Worm (Caenorhabditis elegans): ENCODE results near the gene tag-120.

The tag-120 gene

DNA sequence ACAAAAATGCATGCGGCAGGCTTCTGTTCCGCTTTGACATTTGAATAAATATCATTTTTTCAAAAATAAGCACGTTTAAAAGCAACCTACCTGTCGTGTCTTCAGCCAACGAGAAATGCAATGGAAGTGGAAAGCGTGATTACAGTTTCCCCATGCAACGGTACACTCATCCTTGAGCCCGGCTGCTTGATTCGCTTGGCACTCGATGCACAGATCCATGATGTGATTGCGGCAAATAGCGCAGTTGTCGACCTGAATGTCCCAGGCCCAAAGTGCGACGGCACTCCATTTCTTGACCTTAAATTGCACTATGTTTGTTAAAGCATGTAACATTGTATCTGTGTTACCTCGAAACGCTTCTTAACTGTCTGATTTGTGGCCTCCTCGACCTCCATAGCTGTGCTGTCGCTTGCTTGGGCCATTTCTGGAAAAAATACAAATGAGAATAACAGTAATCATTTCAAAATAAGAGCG lies 19.5 kb downstream of the tag-120 start, which contains the start of gene rbx-1:
rbx-1 (minus strand) TSS at position 424 of the 474 bp plus-strand sequence.
- TF ChIP-seq F13H6.1 (tag; optimal IDR thresholded peaks at IDR 0.05): no peak
- TF ChIP-seq mbf-1 (tag; optimal IDR thresholded peaks at IDR 0.05): no peak
- TF ChIP-seq nhr-23 (tag; optimal IDR thresholded peaks at IDR 0.05): no peak
- no peak for TF ChIP-seq nhr-6 (tag; optimal IDR thresholded peaks at IDR 0.05)
- no peak for TF ChIP-seq nhr-10 (tag; optimal IDR thresholded peaks at IDR 0.05)
- TF ChIP-seq sma-3 (GFP tag; optimal IDR thresholded peaks at IDR 0.05): no peak
- no peak for TF ChIP-seq peb-1 (tag; optimal IDR thresholded peaks at IDR 0.05)
- TF ChIP-seq ztf-1 (GFP tag; conservative IDR thresholded peaks at IDR 0.05): no peak
- TF ChIP-seq lsy-2 (tag; optimal IDR thresholded peaks at IDR 0.05): no peak
- no peak for TF ChIP-seq ama-1 (optimal IDR thresholded peaks at IDR 0.05)
- TF ChIP-seq skn-1 (tag; optimal IDR thresholded peaks at IDR 0.05): no peak

DNA sequence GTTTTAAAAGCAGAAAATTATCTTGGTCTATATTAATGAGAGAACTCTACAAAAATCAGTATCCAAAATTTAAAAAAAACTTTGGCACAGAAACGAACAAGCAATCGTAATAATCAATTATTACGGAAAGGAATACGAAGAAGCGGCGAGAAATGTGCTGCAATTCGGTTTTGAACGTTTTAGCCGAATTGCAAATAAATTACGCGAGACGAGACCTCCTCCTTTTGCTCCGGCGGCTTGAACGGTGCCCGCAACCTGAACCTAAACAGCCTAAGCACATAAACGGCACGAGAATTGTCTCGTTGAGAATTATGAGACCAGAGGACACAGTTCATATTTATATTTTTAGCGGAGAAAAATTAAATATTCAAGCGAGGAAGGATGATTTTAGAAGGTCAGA lies 20.2 kb downstream of the tag-120 start:
- TF ChIP-seq unc-39 (tag; optimal IDR thresholded peaks at IDR 0.05) (no peak), nhr-10 (tag; optimal IDR thresholded peaks at IDR 0.05) (no peak), gmeb-1 (tag; optimal IDR thresholded peaks at IDR 0.05) (no peak)

DNA sequence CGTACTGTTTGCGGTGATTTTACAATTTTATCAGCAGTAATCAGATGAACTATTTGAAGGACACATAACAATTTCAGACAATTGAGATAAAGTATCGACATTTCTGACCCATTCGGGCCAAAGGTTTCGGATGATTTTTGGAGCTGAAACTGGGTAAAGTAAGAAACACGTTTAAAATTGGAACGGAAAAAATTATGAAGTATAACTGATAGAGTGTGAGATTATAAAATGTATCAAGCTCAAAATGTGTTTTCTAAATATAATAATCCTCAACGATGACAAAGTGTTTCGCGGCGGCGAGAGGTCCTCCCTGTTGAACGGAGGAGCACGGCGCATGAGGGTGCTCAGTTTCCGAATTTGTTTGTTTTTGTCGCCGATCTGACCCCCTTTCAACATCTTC lies 24.1 kb downstream of the tag-120 start, which contains the start of gene ZK287.4:
ZK287.4 (minus strand) TSS at position 101 of the 400 bp plus-strand sequence.
- TF ChIP-seq unc-39 (tag; optimal IDR thresholded peaks at IDR 0.05) (no peak), ceh-82 (tag; optimal IDR thresholded peaks at IDR 0.05) (no peak), crh-2 (tag; optimal IDR thresholded peaks at IDR 0.05) (no peak), skn-1 (tag; optimal IDR thresholded peaks at IDR 0.05) (no peak), sma-3 (GFP tag; optimal IDR thresholded peaks at IDR 0.05) (no peak)

DNA sequence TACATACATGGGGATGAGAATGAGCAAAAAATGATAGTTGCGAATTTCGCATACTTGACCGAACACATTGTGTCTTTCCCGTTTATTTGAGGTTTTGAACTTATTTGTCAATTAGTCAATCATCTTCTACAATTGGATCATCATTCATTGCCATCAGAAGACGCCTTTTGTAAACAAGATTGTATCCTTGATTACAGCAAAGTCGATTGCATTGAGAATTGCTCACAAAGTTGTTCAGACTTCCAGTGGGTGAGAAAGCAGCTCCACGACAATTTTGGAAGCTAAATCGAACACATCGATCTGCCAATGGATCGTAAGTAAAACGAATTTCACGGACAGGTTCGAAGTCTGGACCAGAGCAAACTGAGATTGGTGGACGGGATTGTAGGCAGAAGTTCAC lies 29.4 kb downstream of the tag-120 start:
- no peak for TF ChIP-seq nhr-11 (tag; optimal IDR thresholded peaks at IDR 0.05)
- no peak for TF ChIP-seq elt-1 (tag; optimal IDR thresholded peaks at IDR 0.05)
- TF ChIP-seq sma-9 (GFP tag; optimal IDR thresholded peaks at IDR 0.05): no peak
- no peak for TF ChIP-seq sma-9 (tag; optimal IDR thresholded peaks at IDR 0.05)
- no peak for TF ChIP-seq ama-1 (optimal IDR thresholded peaks at IDR 0.05)
- TF ChIP-seq lsy-2 (tag; optimal IDR thresholded peaks at IDR 0.05): no peak
- TF ChIP-seq elt-3 (tag; optimal IDR thresholded peaks at IDR 0.05): no peak
- no peak for TF ChIP-seq R02D3.7 (tag; optimal IDR thresholded peaks at IDR 0.05)
- TF ChIP-seq nhr-237 (tag; optimal IDR thresholded peaks at IDR 0.05): no peak
- no peak for TF ChIP-seq unc-62 (GFP tag; optimal IDR thresholded peaks at IDR 0.05)
- no peak for TF ChIP-seq gmeb-1 (tag; optimal IDR thresholded peaks at IDR 0.05)
- no peak for TF ChIP-seq unc-55 (GFP tag; optimal IDR thresholded peaks at IDR 0.05)
- TF ChIP-seq crh-2 (tag; optimal IDR thresholded peaks at IDR 0.05): no peak
- TF ChIP-seq C34F6.9 (tag; optimal IDR thresholded peaks at IDR 0.05): no peak
- TF ChIP-seq skn-1 (tag; optimal IDR thresholded peaks at IDR 0.05): no peak
- no peak for TF ChIP-seq alr-1 (tag; optimal IDR thresholded peaks at IDR 0.05)
- TF ChIP-seq mab-5 (tag; optimal IDR thresholded peaks at IDR 0.05): no peak
- TF ChIP-seq lin-13 (GFP tag; optimal IDR thresholded peaks at IDR 0.05): no peak
- no peak for TF ChIP-seq ZK546.5 (tag; optimal IDR thresholded peaks at IDR 0.05)
- no peak for TF ChIP-seq nhr-77 (tag; optimal IDR thresholded peaks at IDR 0.05)
- TF ChIP-seq unc-39 (tag; optimal IDR thresholded peaks at IDR 0.05): no peak

DNA sequence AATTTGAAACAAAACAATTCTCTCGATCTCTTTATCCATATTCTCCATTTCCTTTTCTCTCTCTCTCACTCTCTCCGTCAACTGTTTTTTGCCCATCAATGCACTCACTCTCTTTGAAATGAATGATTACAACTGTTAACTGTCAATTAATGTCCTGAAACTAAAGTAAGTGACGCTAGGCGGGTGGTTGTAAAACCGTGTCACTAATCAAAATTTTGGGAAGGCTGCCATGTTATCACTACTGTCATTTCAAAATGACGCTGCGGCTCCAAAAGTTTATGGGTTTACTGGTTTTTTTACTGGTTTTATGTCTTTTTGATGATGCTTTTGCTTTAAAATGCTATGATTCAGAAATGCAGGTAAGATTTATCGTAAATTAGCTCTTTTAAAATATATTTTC lies 30.4 kb downstream of the tag-120 start, which contains the start of gene ZK287.9:
ZK287.9 (plus strand) TSS at position 192 of the 400 bp plus-strand sequence.
- TF ChIP-seq fos-1 (tag; optimal IDR thresholded peaks at IDR 0.05): peak; percentile 63
- TF ChIP-seq lin-11 (tag; optimal IDR thresholded peaks at IDR 0.05): no peak

DNA sequence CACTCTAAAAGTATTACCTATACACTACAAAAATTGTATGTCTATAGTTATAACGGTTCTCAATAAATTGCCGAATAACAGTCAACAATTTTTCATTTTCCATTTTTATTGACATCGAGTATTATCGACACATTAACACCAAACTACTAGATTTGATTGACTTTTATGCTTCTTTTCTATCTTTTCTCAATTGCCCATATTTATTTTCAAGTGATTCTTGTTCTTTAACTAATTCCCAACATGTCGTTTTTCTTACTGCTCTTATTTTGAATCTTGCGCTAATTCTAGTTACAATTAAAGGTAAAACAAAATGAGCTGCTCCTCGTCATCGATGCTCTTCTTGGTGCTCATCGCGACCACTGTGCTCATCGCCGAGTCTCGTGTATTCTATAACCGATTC lies 31.6 kb downstream of the tag-120 start, which contains the start of gene cthd-1:
cthd-1 (plus strand) TSS at position 301 of the 400 bp plus-strand sequence.
- TF ChIP-seq elt-3 (tag; optimal IDR thresholded peaks at IDR 0.05) (no peak), crh-2 (tag; optimal IDR thresholded peaks at IDR 0.05) (no peak), nhr-129 (tag; optimal IDR thresholded peaks at IDR 0.05) (no peak), nhr-77 (tag; optimal IDR thresholded peaks at IDR 0.05) (no peak), aly-2 (tag; optimal IDR thresholded peaks at IDR 0.05) (no peak), dmd-4 (tag; optimal IDR thresholded peaks at IDR 0.05) (no peak), alr-1 (tag; optimal IDR thresholded peaks at IDR 0.05) (no peak), unc-55 (GFP tag; optimal IDR thresholded peaks at IDR 0.05) (no peak), lin-39 (tag; optimal IDR thresholded peaks at IDR 0.05) (no peak), zag-1 (tag; optimal IDR thresholded peaks at IDR 0.05) (no peak), fos-1 (tag; optimal IDR thresholded peaks at IDR 0.05) (no peak), mdl-1 (tag; optimal IDR thresholded peaks at IDR 0.05) (no peak), lin-13 (GFP tag; optimal IDR thresholded peaks at IDR 0.05) (no peak), C34F6.9 (tag; optimal IDR thresholded peaks at IDR 0.05) (no peak)
